Worm (Caenorhabditis elegans) whole organism, L4 larva: Measurements from ENCODE around the gene acd-4.

Experiments used
- D1046.2 ChIP-seq: fragments of 200-800 bp; sonication (Bioruptor generic); IDR thresholded peaks from 2 replicates; pipeline ENCODE4 v1.3.6; 2022; ENCODE audit warnings: missing genetic modification characterization, missing compliant biosample characterization
- R02D3.7 ChIP-seq: fragments of 150-350 bp; sonication (generic microtip); optimal IDR thresholded peaks from 3 replicates; lab custom pipeline; 2014; ENCODE audit warnings: missing biosample characterization, missing genetic modification characterization
- T26A8.4 ChIP-seq: fragments of 200-800 bp; sonication (Bioruptor generic); IDR thresholded peaks from 2 replicates; pipeline ENCODE4 v1.3.6; 2022; ENCODE audit warnings: missing genetic modification characterization, missing compliant biosample characterization
- Y105C5A.15 ChIP-seq: fragments of 200-800 bp; sonication (Bioruptor generic); IDR thresholded peaks from 2 replicates; pipeline ENCODE4 v1.3.6; 2022; ENCODE audit warnings: missing genetic modification characterization, missing compliant biosample characterization
- Y5F2A.4 ChIP-seq: fragments of 200-800 bp; sonication (Bioruptor generic); optimal IDR thresholded peaks from 2 replicates; lab custom pipeline; 2018; ENCODE audit warnings: mild to moderate bottlenecking, missing genetic modification characterization, missing compliant biosample characterization
- aha-1 ChIP-seq: fragments of 150-350 bp; peaks from one replicate; lab custom pipeline; 2014; ENCODE audit warnings: missing biosample characterization, missing genetic modification characterization
- ama-1 ChIP-seq: fragments of 150-350 bp; optimal IDR thresholded peaks from 2 replicates; lab custom pipeline; 2014; ENCODE audit warnings: inconsistent platforms, mixed read lengths
- ceh-20 ChIP-seq: fragments of 200-800 bp; sonication (Bioruptor generic); IDR thresholded peaks from 2 replicates; pipeline ENCODE4 v1.3.6; 2022; ENCODE audit warnings: missing genetic modification reagents, missing genetic modification characterization, missing compliant biosample characterization
- ceh-28 ChIP-seq: fragments of 150-350 bp; optimal IDR thresholded peaks from 2 replicates; lab custom pipeline; 2014; ENCODE audit warnings: missing biosample characterization, missing genetic modification reagents, missing genetic modification characterization
- cey-2 ChIP-seq: sonication (generic microtip); optimal IDR thresholded peaks from 3 replicates; lab custom pipeline; 2017; ENCODE audit warnings: missing genetic modification characterization, mild to moderate bottlenecking, missing compliant biosample characterization, antibody characterized with exemption, borderline replicate concordance; ENCODE audit not compliant: insufficient read depth
- dmd-6 ChIP-seq: fragments of 200-800 bp; sonication (Bioruptor generic); IDR thresholded peaks from 2 replicates; pipeline ENCODE4 v1.3.6; 2022; ENCODE audit warnings: missing genetic modification reagents, missing genetic modification characterization, missing compliant biosample characterization
- dve-1 ChIP-seq: sonication (generic microtip); optimal IDR thresholded peaks from 2 replicates; lab custom pipeline; 2017; ENCODE audit warnings: antibody characterized with exemption, mild to moderate bottlenecking, missing genetic modification characterization, missing compliant biosample characterization; ENCODE audit not compliant: insufficient read depth
- hif-1 ChIP-seq, 2 experiments: sonication (generic microtip); optimal IDR thresholded peaks; 2 replicates each; lab custom pipeline; 2016 to 2017; ENCODE audit warnings: missing compliant biosample characterization in 2 of 2, missing genetic modification characterization in 2 of 2, missing genetic modification reagents in 2 of 2, missing genotype in 2 of 2, mild to moderate bottlenecking in 1 of 2
- hlh-11 ChIP-seq: fragments of 200-800 bp; sonication (Bioruptor generic); optimal IDR thresholded peaks from 2 replicates; lab custom pipeline; 2018; ENCODE audit warnings: mild to moderate bottlenecking, missing genetic modification characterization, missing compliant biosample characterization
- hlh-30 ChIP-seq: sonication (generic microtip); optimal IDR thresholded peaks from 2 replicates; lab custom pipeline; 2017; ENCODE audit warnings: antibody characterized with exemption, mild to moderate bottlenecking, missing genetic modification characterization, missing compliant biosample characterization; ENCODE audit not compliant: insufficient read depth
- hmg-1.1 ChIP-seq: fragments of 200-800 bp; sonication (Bioruptor generic); IDR thresholded peaks from 2 replicates; pipeline ENCODE4 v1.3.6; 2022; ENCODE audit warnings: missing genetic modification reagents, missing genetic modification characterization, missing compliant biosample characterization
- madf-9 ChIP-seq: fragments of 200-800 bp; sonication (Bioruptor generic); conservative IDR thresholded peaks from 2 replicates; pipeline ENCODE4 v1.3.6; 2022; ENCODE audit warnings: missing genetic modification reagents, missing genetic modification characterization, missing compliant biosample characterization
- mdl-1 ChIP-seq, 2 experiments: fragments of 150-350 bp in 1 of 2; sonication (generic microtip) in 1 of 2; optimal IDR thresholded peaks; 2 replicates each; lab custom pipeline; 2014 to 2017; ENCODE audit warnings: missing biosample characterization in 2 of 2, missing genetic modification characterization in 2 of 2
- mdt-29 ChIP-seq: fragments of 200-800 bp; sonication (Bioruptor generic); IDR thresholded peaks from 2 replicates; pipeline ENCODE4 v1.3.6; 2022; ENCODE audit warnings: missing genetic modification reagents, missing genetic modification characterization, missing compliant biosample characterization
- mep-1 ChIP-seq: fragments of 150-350 bp; sonication (generic microtip); optimal IDR thresholded peaks from 3 replicates; lab custom pipeline; 2014; ENCODE audit warnings: missing biosample characterization, missing genetic modification characterization
- mes-2 ChIP-seq: sonication (generic microtip); optimal IDR thresholded peaks from 2 replicates; lab custom pipeline; 2016; ENCODE audit warnings: missing genotype, mild to moderate bottlenecking, missing genetic modification characterization, missing compliant biosample characterization; ENCODE audit not compliant: poor library complexity, severe bottlenecking
- mxl-3 ChIP-seq: fragments of 200-800 bp; sonication (Bioruptor generic); optimal IDR thresholded peaks from 2 replicates; lab custom pipeline; 2018; ENCODE audit warnings: mild to moderate bottlenecking, missing genetic modification characterization, missing compliant biosample characterization
- nhr-10 ChIP-seq: fragments of 150-350 bp; optimal IDR thresholded peaks from 2 replicates; lab custom pipeline; 2014; ENCODE audit warnings: missing biosample characterization, missing genetic modification characterization
- nhr-102 ChIP-seq: sonication (generic microtip); optimal IDR thresholded peaks from 2 replicates; lab custom pipeline; 2016; ENCODE audit warnings: mild to moderate bottlenecking, missing genetic modification characterization, moderate library complexity, missing compliant biosample characterization
- nhr-25 ChIP-seq: sonication (generic microtip); optimal IDR thresholded peaks from 2 replicates; lab custom pipeline; 2017; ENCODE audit warnings: missing genetic modification characterization, mild to moderate bottlenecking, missing compliant biosample characterization, antibody characterized with exemption, moderate library complexity, borderline replicate concordance; ENCODE audit not compliant: insufficient read depth
- nhr-28 ChIP-seq: fragments of 150-350 bp; optimal IDR thresholded peaks from 2 replicates; lab custom pipeline; 2014; ENCODE audit warnings: missing biosample characterization, missing genetic modification characterization
- nhr-41 ChIP-seq: fragments of 200-800 bp; sonication (Bioruptor generic); IDR thresholded peaks from 2 replicates; pipeline ENCODE4 v1.3.6; 2022; ENCODE audit warnings: missing genetic modification reagents, missing genetic modification characterization, missing compliant biosample characterization
- nhr-48 ChIP-seq: sonication (generic microtip); optimal IDR thresholded peaks from 2 replicates; lab custom pipeline; 2016; ENCODE audit warnings: mild to moderate bottlenecking, missing genetic modification characterization, missing compliant biosample characterization
- pha-4 ChIP-seq, 2 experiments: fragments of 150-350 bp in 1 of 2; fragments of 200-800 bp in 1 of 2; sonication (Bioruptor generic) in 1 of 2; IDR thresholded peaks in 1 of 2; optimal IDR thresholded peaks in 1 of 2; 2 replicates each; pipeline versions ENCODE4 v1.3.6 to Lab custom; 2014 to 2022; ENCODE audit warnings: missing genetic modification characterization in 2 of 2, missing genetic modification reagents in 2 of 2, missing biosample characterization in 1 of 2, missing compliant biosample characterization in 1 of 2
- php-3 ChIP-seq: fragments of 200-800 bp; sonication (Bioruptor generic); IDR thresholded peaks from 2 replicates; pipeline ENCODE4 v1.3.6; 2022; ENCODE audit warnings: missing genetic modification reagents, missing genetic modification characterization, missing compliant biosample characterization
- rbr-2 ChIP-seq: sonication (generic microtip); optimal IDR thresholded peaks from 2 replicates; lab custom pipeline; 2016; ENCODE audit warnings: missing genotype, missing genetic modification characterization, missing compliant biosample characterization
- saeg-2 ChIP-seq: fragments of 200-800 bp; sonication (Bioruptor generic); IDR thresholded peaks from 2 replicates; pipeline ENCODE4 v1.3.6; 2022; ENCODE audit warnings: missing genetic modification reagents, missing genetic modification characterization, missing compliant biosample characterization
- set-16 ChIP-seq: fragments of 200-800 bp; sonication (Bioruptor generic); IDR thresholded peaks from 2 replicates; pipeline ENCODE4 v1.3.6; 2022; ENCODE audit warnings: missing genetic modification reagents, missing genetic modification characterization, missing compliant biosample characterization
- snpc-1.2 ChIP-seq: fragments of 200-800 bp; sonication (Bioruptor generic); IDR thresholded peaks from 2 replicates; pipeline ENCODE4 v1.3.6; 2022; ENCODE audit warnings: missing genetic modification reagents, missing genetic modification characterization, missing compliant biosample characterization
- spr-3 ChIP-seq: fragments of 200-800 bp; sonication (Bioruptor generic); optimal IDR thresholded peaks from 2 replicates; lab custom pipeline; 2018; ENCODE audit warnings: mild to moderate bottlenecking, missing genetic modification characterization, missing compliant biosample characterization
- tra-1 ChIP-seq: fragments of 200-800 bp; sonication (Bioruptor generic); IDR thresholded peaks from 2 replicates; pipeline ENCODE4 v1.3.6; 2022; ENCODE audit warnings: missing genetic modification reagents, missing genetic modification characterization, missing compliant biosample characterization
- unc-62 ChIP-seq, 3 experiments: fragments of 150-350 bp in 1 of 3; sonication (generic microtip); optimal IDR thresholded peaks in 2 of 3; peaks in 1 of 3; 1 replicate in 1 of 3; 2 replicates in 2 of 3; lab custom pipeline; 2014 to 2017; ENCODE audit warnings: missing biosample characterization in 3 of 3, missing genetic modification characterization in 3 of 3, missing genetic modification reagents in 3 of 3, missing genotype in 1 of 3
- zag-1 ChIP-seq: fragments of 150-350 bp; optimal IDR thresholded peaks from 2 replicates; lab custom pipeline; 2014; ENCODE audit warnings: missing biosample characterization, missing genetic modification characterization
- zfp-3 ChIP-seq: fragments of 200-800 bp; sonication (Bioruptor generic); conservative IDR thresholded peaks from 2 replicates; pipeline ENCODE4 v1.3.6; 2022; ENCODE audit warnings: missing genetic modification reagents, missing genetic modification characterization, missing compliant biosample characterization
- zip-2 ChIP-seq: fragments of 150-350 bp; optimal IDR thresholded peaks from 2 replicates; lab custom pipeline; 2014; ENCODE audit warnings: missing biosample characterization, missing genetic modification characterization

Gene acd-4

DNA sequence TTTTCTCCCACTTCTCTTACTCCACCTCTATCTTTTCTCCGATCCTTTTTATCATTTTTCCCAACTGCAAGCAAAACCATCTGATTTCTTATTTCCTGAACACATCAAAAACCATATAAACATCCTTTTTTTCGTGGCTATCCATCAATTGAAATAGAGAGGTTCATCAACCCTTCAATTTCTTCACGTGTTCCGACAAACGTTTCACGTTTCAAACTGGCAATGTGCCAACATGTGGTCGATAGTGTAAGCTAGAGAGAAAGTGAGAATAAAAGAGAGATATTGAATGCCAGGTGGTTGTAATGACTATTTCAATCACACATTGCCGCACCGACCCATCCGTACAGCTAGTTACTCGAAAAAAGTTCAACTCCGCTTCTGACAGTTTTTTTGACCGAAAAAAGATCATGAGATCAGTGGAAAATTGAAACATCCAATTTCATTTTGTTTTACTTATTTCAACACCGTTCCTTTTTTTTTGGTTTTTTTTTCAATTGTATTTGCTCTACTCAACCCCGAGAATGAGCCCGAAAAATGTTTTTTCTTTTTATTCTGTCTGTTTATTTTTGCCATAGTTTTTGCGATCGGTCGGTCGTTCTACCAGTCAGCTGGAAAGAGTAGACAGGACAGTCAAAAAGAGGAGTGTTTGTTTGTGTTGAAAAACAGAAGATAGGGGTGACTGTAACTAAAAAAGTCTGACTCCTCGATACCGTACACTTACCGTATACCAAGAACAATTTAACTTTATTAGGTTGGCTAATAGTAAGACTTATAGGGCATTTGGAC, 20.7 kb downstream of the acd-4 start (continued):
- no peak for TF ChIP-seq saeg-2 (GFP tag; lab: Robert Waterston, UW)
- TF ChIP-seq pha-4 (GFP tag; IDR thresholded peaks at IDR 0.05; lab: Robert Waterston, UW) = no peak
- TF ChIP-seq pha-4 (tag; optimal IDR thresholded peaks at IDR 0.05; lab: Kevin White, UChicago) = peak; percentile 53
- no peak for TF ChIP-seq spr-3
- no peak for TF ChIP-seq ceh-28 (tag; lab: Kevin White, UChicago)
- TF ChIP-seq snpc-1.2 (GFP tag; lab: Robert Waterston, UW) = no peak
- no peak for TF ChIP-seq mep-1 (tag; lab: Kevin White, UChicago)
- peak; percentile 57; the same call in 1 of the 2 replicates for TF ChIP-seq ceh-20 (GFP tag; lab: Robert Waterston, UW)
- TF ChIP-seq, all 104 proteins: peak for 15

DNA sequence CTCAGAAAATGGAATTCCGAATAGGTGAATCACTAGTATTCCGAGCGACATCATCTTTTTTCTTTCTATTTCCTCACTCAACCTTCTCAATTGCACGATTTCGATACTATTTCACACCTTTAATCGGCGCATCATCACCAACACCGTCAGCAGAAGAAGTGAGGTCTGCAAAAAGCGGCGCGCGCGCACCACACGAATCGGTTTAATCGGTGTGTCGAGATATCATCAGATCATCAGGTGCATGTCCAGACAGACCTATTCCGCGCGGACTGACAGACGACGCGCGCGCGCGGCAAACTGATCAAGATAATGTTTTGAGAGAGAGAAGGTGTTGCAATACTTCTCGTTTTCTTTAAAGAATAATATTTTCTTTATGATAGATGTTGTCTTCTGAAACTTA, 22.5 kb downstream of the acd-4 start:
- TF ChIP-seq set-16 (GFP tag; lab: Robert Waterston, UW) (0 out of 2 replicates have a peak, but pooled peaks have one; percentile 18), mdl-1 (tag; optimal IDR thresholded peaks at IDR 0.05; lab: Kevin White, UChicago) (peak in 1 of 2 experiments; percentile 7), mes-2 (peak; percentile 19), nhr-28 (tag; lab: Kevin White, UChicago) (peak; percentile 8), mxl-3 (peak; percentile 77), hlh-11 (tag; lab: Kevin White, UChicago) (peak; percentile 54), Y5F2A.4 (GFP tag; lab: Kevin White, UChicago) (no peak), aha-1 (tag; lab: Kevin White, UChicago) (peak; percentile 6), zip-2 (tag; lab: Kevin White, UChicago) (no peak), ama-1 (lab: Kevin White, UChicago) (no peak), mdt-29 (GFP tag; lab: Robert Waterston, UW) (no peak), madf-9 (GFP tag; lab: Robert Waterston, UW) (peak; percentile 48; the same call in 1 of the 2 replicates), zag-1 (tag; lab: Kevin White, UChicago) (no peak), hlh-30 (tag; lab: Kevin White, UChicago) (peak; percentile 62)

DNA sequence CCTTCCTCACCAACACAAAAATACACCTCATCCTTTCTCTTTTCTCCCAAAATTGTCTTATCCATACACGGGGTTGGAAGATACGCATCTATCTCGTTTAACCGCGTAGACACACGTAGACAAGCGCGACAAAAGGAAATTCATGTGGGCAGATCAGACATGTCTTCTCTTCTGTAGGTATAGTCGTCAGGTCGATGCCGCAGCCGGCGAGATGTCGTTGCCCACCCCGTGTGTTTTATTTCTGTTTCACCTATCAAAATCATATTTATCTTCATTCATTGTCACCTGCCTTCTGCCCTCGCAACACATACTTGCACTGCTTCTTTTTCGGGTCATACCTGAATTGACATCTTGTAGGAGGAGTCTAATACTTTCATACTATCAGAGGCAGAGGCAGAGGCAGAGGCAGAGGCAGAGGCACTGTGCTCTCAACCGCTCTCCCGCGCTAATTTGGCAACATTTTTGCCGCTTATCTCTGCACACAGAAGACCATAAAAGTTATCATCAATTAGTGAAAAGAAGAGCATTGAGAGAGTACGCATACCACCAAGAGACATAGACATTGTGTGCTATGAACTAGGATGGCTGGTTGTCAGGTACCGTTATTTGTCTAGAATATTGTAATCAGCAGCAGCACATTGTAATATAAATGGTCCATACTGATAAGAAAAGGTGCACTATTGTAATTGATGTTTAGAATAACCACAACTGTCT, 23.4 kb downstream of the acd-4 start:
- TF ChIP-seq nhr-28 (tag; lab: Kevin White, UChicago) = peak; percentile 32
- TF ChIP-seq hlh-11 (tag; lab: Kevin White, UChicago) = peak; percentile 86
- TF ChIP-seq cey-2 (tag; lab: Kevin White, UChicago) = no peak
- TF ChIP-seq rbr-2 (tag; lab: Kevin White, UChicago) = no peak
- no peak for TF ChIP-seq Y105C5A.15 (GFP tag; lab: Robert Waterston, UW)
- TF ChIP-seq set-16 (GFP tag; lab: Robert Waterston, UW) = peak; percentile 21; the same call in 1 of the 2 replicates
- TF ChIP-seq hif-1 (tag; optimal IDR thresholded peaks at IDR 0.05; lab: Kevin White, UChicago) = no peak
- TF ChIP-seq D1046.2 = peak; percentile 12; the same call in 1 of the 2 replicates
- peak; percentile 82 for TF ChIP-seq dve-1 (tag; lab: Kevin White, UChicago)
- TF ChIP-seq hlh-30 (tag; lab: Kevin White, UChicago) = peak; percentile 84
- peak; percentile 36 for TF ChIP-seq nhr-25 (tag; lab: Kevin White, UChicago)
- peak; percentile 54 for TF ChIP-seq nhr-102 (tag; lab: Kevin White, UChicago)
- peak; percentile 47; the same call in 1 of the 2 replicates for TF ChIP-seq ceh-20 (GFP tag; lab: Robert Waterston, UW)
- TF ChIP-seq dmd-6 (GFP tag; lab: Robert Waterston, UW) = peak; percentile 89
- TF ChIP-seq nhr-41 (GFP tag; lab: Robert Waterston, UW) = peak; percentile 69
- TF ChIP-seq zfp-3 (GFP tag; lab: Robert Waterston, UW) = no peak
- peak; percentile 76 for TF ChIP-seq tra-1
- peak; percentile 47 for TF ChIP-seq mep-1 (tag; lab: Kevin White, UChicago)
- peak; percentile 51 for TF ChIP-seq mes-2
- TF ChIP-seq php-3 (GFP tag; lab: Robert Waterston, UW) = peak; percentile 95
- no peak for TF ChIP-seq zag-1 (tag; lab: Kevin White, UChicago)
- peak; percentile 13 for TF ChIP-seq mxl-3
- TF ChIP-seq nhr-48 (tag; lab: Kevin White, UChicago) = peak; percentile 69
- TF ChIP-seq hmg-1.1 (GFP tag; lab: Robert Waterston, UW) = peak; percentile 32; the same call in 1 of the 2 replicates
- no peak for TF ChIP-seq nhr-10 (tag; lab: Kevin White, UChicago)
- TF ChIP-seq unc-62 (GFP tag; optimal IDR thresholded peaks at IDR 0.05 in 1 of 2; lab: Kevin White, UChicago) = peak; percentile 32 to 35
- no peak for TF ChIP-seq unc-62 (tag; optimal IDR thresholded peaks at IDR 0.05; lab: Kevin White, UChicago)
- 0 out of 2 replicates have a peak, but pooled peaks have one; percentile 27 for TF ChIP-seq T26A8.4 (GFP tag; lab: Robert Waterston, UW)
- TF ChIP-seq R02D3.7 = no peak
